Worm (Caenorhabditis elegans) whole organism, L4 larva: ENCODE measurements around the gene ZK1010.4.

ENCODE experiments used
- aly-2 ChIP-seq: sonication (generic microtip); optimal IDR thresholded peaks from 2 replicates; lab custom pipeline; 2018; ENCODE audit warnings: missing biosample characterization, missing genetic modification characterization
- ama-1 ChIP-seq: fragments of 150-350 bp; optimal IDR thresholded peaks from 2 replicates; lab custom pipeline; 2014; ENCODE audit warnings: inconsistent platforms, mixed read lengths
- daf-19 ChIP-seq: fragments of 200-800 bp; sonication (Bioruptor generic); conservative IDR thresholded peaks from 2 replicates; pipeline ENCODE4 v1.3.6; 2022; ENCODE audit warnings: missing genetic modification characterization, missing compliant biosample characterization
- dve-1 ChIP-seq: sonication (generic microtip); optimal IDR thresholded peaks from 2 replicates; lab custom pipeline; 2017; ENCODE audit warnings: antibody characterized with exemption, mild to moderate bottlenecking, missing genetic modification characterization, missing compliant biosample characterization; ENCODE audit not compliant: insufficient read depth
- egl-27 ChIP-seq: sonication (generic microtip); optimal IDR thresholded peaks from 3 replicates; lab custom pipeline; 2017; ENCODE audit warnings: missing biosample characterization, missing genetic modification reagents, missing genetic modification characterization
- mdl-1 ChIP-seq, 2 experiments: fragments of 150-350 bp in 1 of 2; sonication (generic microtip) in 1 of 2; optimal IDR thresholded peaks; 2 replicates each; lab custom pipeline; 2014 to 2017; ENCODE audit warnings: missing biosample characterization in 2 of 2, missing genetic modification characterization in 2 of 2
- nhr-111 ChIP-seq: fragments of 200-800 bp; sonication (Bioruptor generic); optimal IDR thresholded peaks from 2 replicates; lab custom pipeline; 2018; ENCODE audit warnings: mild to moderate bottlenecking, missing genetic modification characterization, missing compliant biosample characterization
- nhr-28 ChIP-seq: fragments of 150-350 bp; optimal IDR thresholded peaks from 2 replicates; lab custom pipeline; 2014; ENCODE audit warnings: missing biosample characterization, missing genetic modification characterization
- pqm-1 ChIP-seq: sonication (generic microtip); optimal IDR thresholded peaks from 2 replicates; lab custom pipeline; 2017; ENCODE audit warnings: missing biosample characterization, missing genetic modification characterization
- spr-1 ChIP-seq: sonication (generic microtip); optimal IDR thresholded peaks from 2 replicates; lab custom pipeline; 2016; ENCODE audit warnings: mild to moderate bottlenecking, missing genetic modification characterization, missing compliant biosample characterization
- ztf-11 ChIP-seq: fragments of 150-350 bp; optimal IDR thresholded peaks from 2 replicates; lab custom pipeline; 2014; ENCODE audit warnings: missing biosample characterization, missing genetic modification characterization

ce11 chrIII:12967437-12968043 is 13.3 kb upstream of the ZK1010.4 start:
- TF ChIP-seq dve-1 (tag; lab: Kevin White, UChicago) (peak; percentile 70), nhr-28 (tag; lab: Kevin White, UChicago) (peak; percentile 31), pqm-1 (peak; percentile 57), spr-1 (tag; lab: Kevin White, UChicago) (no peak), ztf-11 (no peak), daf-19 (GFP tag; lab: Robert Waterston, UW) (no peak), mdl-1 (tag; optimal IDR thresholded peaks at IDR 0.05; lab: Kevin White, UChicago) (no peak), nhr-111 (no peak), ama-1 (no peak), aly-2 (tag; lab: Kevin White, UChicago) (no peak), egl-27 (tag; lab: Kevin White, UChicago) (no peak)
